Worm (Caenorhabditis elegans) whole organism, L3 larva: ENCODE measurements around the gene F40A3.3.

Experiments
- R02D3.7 ChIP-seq: fragments of 150-350 bp; optimal IDR thresholded peaks from 2 replicates; lab custom pipeline; 2014; ENCODE audit warnings: missing biosample characterization, missing genetic modification characterization
- ama-1 ChIP-seq: fragments of 150-350 bp; optimal IDR thresholded peaks from 2 replicates; lab custom pipeline; 2018
- ceh-28 ChIP-seq: fragments of 150-350 bp; optimal IDR thresholded peaks from 2 replicates; lab custom pipeline; 2014; ENCODE audit warnings: missing biosample characterization, missing genetic modification reagents, missing genetic modification characterization
- ceh-82 ChIP-seq: fragments of 150-350 bp; optimal IDR thresholded peaks from 2 replicates; lab custom pipeline; 2014; ENCODE audit warnings: missing biosample characterization, missing genetic modification characterization
- daf-12 ChIP-seq: fragments of 150-350 bp; optimal IDR thresholded peaks from 2 replicates; lab custom pipeline; 2014; ENCODE audit warnings: missing biosample characterization, missing genetic modification reagents, missing genetic modification characterization
- egl-27 ChIP-seq: sonication (generic microtip); optimal IDR thresholded peaks from 4 replicates; lab custom pipeline; 2017; ENCODE audit warnings: missing biosample characterization, missing genetic modification reagents, missing genetic modification characterization
- egl-5 ChIP-seq: fragments of 150-350 bp; optimal IDR thresholded peaks from 2 replicates; lab custom pipeline; 2017; ENCODE audit warnings: missing biosample characterization, missing genetic modification reagents, missing genetic modification characterization, inconsistent platforms
- elt-1 ChIP-seq: fragments of 150-350 bp; optimal IDR thresholded peaks from 2 replicates; lab custom pipeline; 2014; ENCODE audit warnings: missing biosample characterization, missing genetic modification characterization
- elt-2 ChIP-seq: sonication (generic microtip); optimal IDR thresholded peaks from 2 replicates; lab custom pipeline; 2016; ENCODE audit warnings: missing genetic modification reagents, mild to moderate bottlenecking, missing genetic modification characterization, missing compliant biosample characterization
- elt-3 ChIP-seq, 3 experiments: fragments of 150-350 bp in 1 of 3; sonication (generic microtip) in 2 of 3; optimal IDR thresholded peaks; 2 replicates in 2 of 3; 4 replicates in 1 of 3; lab custom pipeline; 2014 to 2017; ENCODE audit warnings: missing biosample characterization in 3 of 3, missing genetic modification characterization in 3 of 3
- eor-1 ChIP-seq, 2 experiments: fragments of 150-350 bp; optimal IDR thresholded peaks; 2 replicates each; lab custom pipeline; 2014 to 2018; ENCODE audit warnings: missing biosample characterization in 2 of 2, missing genetic modification characterization in 2 of 2
- fkh-10 ChIP-seq: sonication (generic microtip); optimal IDR thresholded peaks from 2 replicates; lab custom pipeline; 2017; ENCODE audit warnings: missing biosample characterization, missing genetic modification reagents, missing genetic modification characterization
- fos-1 ChIP-seq: fragments of 150-350 bp; optimal IDR thresholded peaks from 2 replicates; lab custom pipeline; 2014; ENCODE audit warnings: missing biosample characterization, missing genetic modification characterization
- hmg-11 ChIP-seq: sonication (generic microtip); optimal IDR thresholded peaks from 2 replicates; lab custom pipeline; 2016; ENCODE audit warnings: missing genetic modification characterization, missing compliant biosample characterization
- jun-1 ChIP-seq: fragments of 150-350 bp; optimal IDR thresholded peaks from 2 replicates; lab custom pipeline; 2014; ENCODE audit warnings: missing biosample characterization, missing genetic modification reagents, missing genetic modification characterization
- lin-39 ChIP-seq: fragments of 150-350 bp; optimal IDR thresholded peaks from 2 replicates; lab custom pipeline; 2018; ENCODE audit warnings: missing biosample characterization, missing genetic modification reagents, missing genetic modification characterization
- mdl-1 ChIP-seq: fragments of 150-350 bp; optimal IDR thresholded peaks from 2 replicates; lab custom pipeline; 2014; ENCODE audit warnings: missing biosample characterization, missing genetic modification characterization
- mml-1 ChIP-seq: fragments of 150-350 bp; sonication (generic microtip); optimal IDR thresholded peaks from 3 replicates; lab custom pipeline; 2014; ENCODE audit warnings: missing biosample characterization, missing genetic modification characterization
- nfya-1 ChIP-seq: sonication (generic microtip); optimal IDR thresholded peaks from 2 replicates; lab custom pipeline; 2017; ENCODE audit warnings: missing genetic modification characterization, mild to moderate bottlenecking, missing compliant biosample characterization, antibody characterized with exemption, moderate library complexity; ENCODE audit not compliant: insufficient read depth
- nhr-11 ChIP-seq: fragments of 150-350 bp; optimal IDR thresholded peaks from 2 replicates; lab custom pipeline; 2014; ENCODE audit warnings: missing biosample characterization, missing genetic modification characterization
- nhr-23 ChIP-seq: fragments of 150-350 bp; optimal IDR thresholded peaks from 2 replicates; lab custom pipeline; 2014; ENCODE audit warnings: missing biosample characterization, missing genetic modification reagents, missing genetic modification characterization
- nhr-25 ChIP-seq: sonication (generic microtip); optimal IDR thresholded peaks from 2 replicates; lab custom pipeline; 2017; ENCODE audit warnings: missing biosample characterization, missing genetic modification characterization
- nhr-28 ChIP-seq: fragments of 150-350 bp; optimal IDR thresholded peaks from 2 replicates; lab custom pipeline; 2014; ENCODE audit warnings: missing biosample characterization, missing genetic modification characterization
- nhr-76 ChIP-seq: fragments of 150-350 bp; sonication (generic microtip); optimal IDR thresholded peaks from 5 replicates; lab custom pipeline; 2014; ENCODE audit warnings: missing biosample characterization, missing genetic modification characterization
- nhr-77 ChIP-seq: fragments of 150-350 bp; optimal IDR thresholded peaks from 2 replicates; lab custom pipeline; 2014; ENCODE audit warnings: missing biosample characterization, missing genetic modification characterization
- pha-4 ChIP-seq: fragments of 150-350 bp; optimal IDR thresholded peaks from 2 replicates; lab custom pipeline; 2014; ENCODE audit warnings: missing biosample characterization, missing genetic modification reagents, missing genetic modification characterization
- sea-2 ChIP-seq: fragments of 150-350 bp; sonication (generic microtip); optimal IDR thresholded peaks from 4 replicates; lab custom pipeline; 2014; ENCODE audit warnings: missing biosample characterization, missing genetic modification reagents, missing genetic modification characterization
- skn-1 ChIP-seq: fragments of 150-350 bp; optimal IDR thresholded peaks from 2 replicates; lab custom pipeline; 2014; ENCODE audit warnings: missing biosample characterization, missing genetic modification characterization
- tbx-2 ChIP-seq: sonication (generic microtip); optimal IDR thresholded peaks from 2 replicates; lab custom pipeline; 2016; ENCODE audit warnings: mild to moderate bottlenecking, missing genetic modification characterization, missing compliant biosample characterization
- unc-62 ChIP-seq: fragments of 150-350 bp; sonication (generic microtip); optimal IDR thresholded peaks from 4 replicates; lab custom pipeline; 2014; ENCODE audit warnings: missing biosample characterization, missing genetic modification reagents, missing genetic modification characterization
- ztf-11 ChIP-seq: fragments of 150-350 bp; optimal IDR thresholded peaks from 2 replicates; lab custom pipeline; 2014; ENCODE audit warnings: missing biosample characterization, missing genetic modification characterization

F40A3.3 gene

DNA sequence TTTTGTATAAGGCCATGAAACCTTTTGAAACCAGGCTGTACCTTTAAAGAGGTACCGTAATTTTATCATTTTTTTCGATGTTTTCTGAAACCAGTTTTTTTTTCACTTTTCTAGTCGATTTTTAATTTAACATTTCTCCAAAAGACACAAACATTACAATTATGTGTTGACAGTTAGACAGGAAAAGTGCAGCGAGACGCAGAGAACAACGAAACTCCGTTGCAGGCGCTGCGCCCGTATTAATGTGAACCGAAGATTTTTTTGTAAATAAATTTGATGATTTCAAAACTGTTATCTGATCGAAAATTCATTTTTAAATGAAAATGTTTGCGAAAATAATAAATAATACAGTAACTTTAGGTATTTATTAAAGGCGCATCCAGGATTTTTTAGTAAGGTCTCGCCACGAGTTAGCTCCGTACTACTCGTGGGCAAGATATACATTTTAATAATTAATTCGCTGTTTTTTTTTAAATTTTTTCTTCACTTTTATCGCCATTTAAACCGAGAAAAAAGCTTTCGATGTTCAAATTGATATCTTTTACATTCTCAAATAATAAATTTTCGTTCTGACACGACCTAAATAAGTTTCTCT, at the start of gene F40A3.3:
TSS of gene F40A3.3 (plus strand) at position 564 of the 595 bp plus-strand sequence.
- TF ChIP-seq nhr-77 (tag; lab: Kevin White, UChicago) (no peak), fkh-10 (GFP tag; lab: Kevin White, UChicago) (no peak), egl-5 (tag; lab: Kevin White, UChicago) (no peak), mml-1 (tag; lab: Kevin White, UChicago) (no peak), egl-27 (tag; lab: Kevin White, UChicago) (no peak), R02D3.7 (no peak), ztf-11 (tag; lab: Kevin White, UChicago) (no peak), tbx-2 (no peak), elt-2 (tag; lab: Kevin White, UChicago) (peak; percentile 17), nfya-1 (tag; lab: Kevin White, UChicago) (peak; percentile 25), nhr-23 (tag; lab: Kevin White, UChicago) (no peak), skn-1 (tag; lab: Kevin White, UChicago) (no peak), pha-4 (tag; lab: Kevin White, UChicago) (peak; percentile 70)

DNA sequence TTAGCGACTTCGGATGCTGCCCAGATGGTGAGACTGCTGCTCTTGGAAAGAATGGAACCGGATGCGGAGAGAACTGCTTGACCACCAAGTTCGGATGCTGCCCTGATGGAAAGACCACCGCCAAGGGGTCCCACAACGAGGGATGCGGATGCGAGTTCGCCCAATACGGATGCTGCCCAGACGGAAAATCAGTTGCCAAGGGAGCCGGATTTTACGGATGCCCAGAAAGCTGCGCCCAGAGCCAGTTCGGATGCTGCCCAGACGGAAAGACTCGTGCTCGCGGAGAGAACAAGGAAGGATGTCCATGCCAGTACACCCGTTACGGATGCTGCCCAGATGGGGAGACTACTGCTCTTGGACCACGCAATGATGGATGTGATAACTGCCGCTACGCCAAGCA, 46.3 kb upstream of the F40A3.3 start:
- no peak for TF ChIP-seq sea-2 (GFP tag; lab: Kevin White, UChicago)
- TF ChIP-seq jun-1 (tag; lab: Kevin White, UChicago), result no peak
- no peak for TF ChIP-seq elt-1
- no peak for TF ChIP-seq daf-12 (tag; lab: Kevin White, UChicago)
- TF ChIP-seq unc-62, result no peak

DNA sequence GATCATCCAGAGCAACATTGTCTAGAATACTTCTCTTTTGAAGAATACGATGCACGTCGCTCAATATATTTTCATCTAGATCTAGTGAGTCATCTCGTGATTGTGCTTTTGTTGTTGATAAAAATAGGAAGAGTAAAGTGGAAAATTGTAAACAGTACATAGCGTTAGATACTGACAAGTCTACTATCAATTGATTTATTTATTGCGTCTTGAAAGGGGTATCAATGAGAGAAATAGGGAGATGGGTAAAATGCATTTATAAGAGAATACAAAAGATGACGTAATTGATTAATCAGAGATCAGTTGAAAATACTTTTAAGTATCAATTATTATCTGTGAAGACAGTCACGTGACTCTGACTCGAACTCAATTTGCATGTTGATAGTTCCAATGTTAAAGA, 40.3 kb upstream of the F40A3.3 start, which contains the start of gene txt-5:
TSS of gene txt-5 (minus strand) at position 224 of the 400 bp plus-strand sequence.
- TF ChIP-seq nhr-23 (tag; lab: Kevin White, UChicago) (peak; percentile 71), elt-3 (tag; optimal IDR thresholded peaks at IDR 0.05; lab: Kevin White, UChicago) (peak in 2 of 3 experiments; percentile 29 to 50), jun-1 (tag; lab: Kevin White, UChicago) (no peak)

DNA sequence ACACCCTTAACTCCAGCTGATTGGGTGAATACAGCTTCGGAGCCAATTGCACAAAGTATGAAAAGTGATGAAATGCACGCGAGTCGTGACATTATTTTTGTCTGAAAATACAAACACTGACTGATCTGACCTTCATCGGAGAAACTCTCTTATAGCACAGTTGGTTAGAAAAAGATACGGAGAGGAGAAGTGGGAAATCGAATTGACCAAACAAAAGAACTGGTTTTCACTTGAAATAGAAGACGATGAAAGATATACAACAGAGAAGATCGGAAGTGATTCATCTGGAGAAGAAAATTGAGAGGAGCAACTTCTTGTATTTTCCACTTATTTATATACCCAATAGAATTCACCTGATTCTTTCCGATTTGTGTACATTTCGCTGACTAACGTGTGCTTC, 39.4 kb upstream of the F40A3.3 start, which contains the start of gene ttr-33:
TSS of gene ttr-33 (minus strand) at position 101 of the 400 bp plus-strand sequence.
- TF ChIP-seq mdl-1 (tag; lab: Kevin White, UChicago), result no peak
- no peak for TF ChIP-seq ama-1 (lab: Kevin White, UChicago)
- TF ChIP-seq lin-39 (tag; lab: Kevin White, UChicago), result no peak
- TF ChIP-seq nhr-11, result no peak
- TF ChIP-seq pha-4 (tag; lab: Kevin White, UChicago), result peak; percentile 50
- no peak for TF ChIP-seq nhr-77 (tag; lab: Kevin White, UChicago)
- no peak for TF ChIP-seq ceh-82 (tag; lab: Kevin White, UChicago)
- no peak for TF ChIP-seq nhr-25 (tag; lab: Kevin White, UChicago)
- TF ChIP-seq, all 47 proteins: peak for 1

DNA sequence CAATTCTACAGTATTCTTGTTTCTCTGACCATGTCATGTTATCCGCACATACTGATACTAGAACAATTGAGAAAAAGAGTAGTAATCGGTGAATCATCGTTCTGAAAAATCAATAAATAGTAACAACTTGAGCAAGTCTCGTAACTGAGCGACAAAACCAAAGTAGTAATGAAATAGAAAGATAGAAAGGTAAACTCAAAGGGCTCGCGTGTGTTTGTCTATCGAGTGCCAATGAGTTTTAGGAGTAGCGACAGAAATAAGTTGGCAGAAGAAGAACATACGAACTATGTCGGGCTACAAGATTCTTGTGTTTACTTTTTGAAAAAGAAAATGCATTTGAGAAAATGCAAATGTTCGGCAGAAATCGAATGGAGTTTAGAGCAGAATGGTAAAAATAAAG, 37.8 kb upstream of the F40A3.3 start, which contains the start of gene C37C3.12:
TSS of gene C37C3.12 (minus strand) at position 101 of the 400 bp plus-strand sequence.
- TF ChIP-seq daf-12 (tag; lab: Kevin White, UChicago) (no peak), nfya-1 (tag; lab: Kevin White, UChicago) (no peak), pha-4 (tag; lab: Kevin White, UChicago) (peak; percentile 78)

- TF ChIP-seq ztf-11 (tag; lab: Kevin White, UChicago), result no peak
- no peak for TF ChIP-seq eor-1 (tag; optimal IDR thresholded peaks at IDR 0.05; lab: Kevin White, UChicago)
- no peak for TF ChIP-seq unc-62
- no peak for TF ChIP-seq fkh-10 (GFP tag; lab: Kevin White, UChicago)
- no peak for TF ChIP-seq fos-1 (tag; lab: Kevin White, UChicago)
- TF ChIP-seq mdl-1 (tag; lab: Kevin White, UChicago), result no peak
- TF ChIP-seq elt-2 (tag; lab: Kevin White, UChicago), result no peak
- no peak for TF ChIP-seq nhr-28 (tag; lab: Kevin White, UChicago)
- TF ChIP-seq nhr-76 (tag; lab: Kevin White, UChicago), result no peak
- no peak for TF ChIP-seq pha-4 (tag; lab: Kevin White, UChicago)
- TF ChIP-seq elt-1, result no peak
- no peak for TF ChIP-seq ama-1 (lab: Kevin White, UChicago)
- no peak for TF ChIP-seq hmg-11 (tag; lab: Kevin White, UChicago)
- no peak for TF ChIP-seq ceh-28 (tag; lab: Kevin White, UChicago)
Observed at ce11 chrV:7842228-7842627, 35.0 kb upstream of the F40A3.3 start, which contains the start of gene grd-8. Gene grd-8 (plus strand): TSS chrV:7842528.
